Worm (Caenorhabditis elegans) whole organism, L4 larva: ENCODE data around the gene hlh-6.

Source experiments
- D1046.2 ChIP-seq: fragments of 200-800 bp; sonication (Bioruptor generic); IDR thresholded peaks from 2 replicates; pipeline ENCODE4 v1.3.6; 2022; ENCODE audit warnings: missing genetic modification characterization, missing compliant biosample characterization
- F10B5.3 ChIP-seq: sonication (generic microtip); optimal IDR thresholded peaks from 2 replicates; lab custom pipeline; 2016; ENCODE audit warnings: mild to moderate bottlenecking, missing genetic modification characterization, missing compliant biosample characterization
- T20F7.1 ChIP-seq: fragments of 200-800 bp; sonication (Bioruptor generic); optimal IDR thresholded peaks from 2 replicates; lab custom pipeline; 2018; ENCODE audit warnings: mild to moderate bottlenecking, missing genetic modification characterization, missing compliant biosample characterization
- Y105C5A.15 ChIP-seq: fragments of 200-800 bp; sonication (Bioruptor generic); IDR thresholded peaks from 2 replicates; pipeline ENCODE4 v1.3.6; 2022; ENCODE audit warnings: missing genetic modification characterization, missing compliant biosample characterization
- Y48G9A.11 ChIP-seq: fragments of 200-800 bp; sonication (Bioruptor generic); IDR thresholded peaks from 2 replicates; pipeline ENCODE4 v1.3.6; 2022; ENCODE audit warnings: missing genetic modification reagents, missing genetic modification characterization, missing compliant biosample characterization
- Y75B8A.6 ChIP-seq: fragments of 200-800 bp; sonication (Bioruptor generic); IDR thresholded peaks from 2 replicates; pipeline ENCODE4 v1.3.6; 2022; ENCODE audit warnings: missing genetic modification reagents, missing genetic modification characterization, missing compliant biosample characterization
- arid-1 ChIP-seq: fragments of 200-800 bp; sonication (Bioruptor generic); conservative IDR thresholded peaks from 2 replicates; pipeline ENCODE4 v1.3.6; 2022; ENCODE audit warnings: missing genetic modification reagents, missing genetic modification characterization, missing compliant biosample characterization
- ceh-20 ChIP-seq: fragments of 200-800 bp; sonication (Bioruptor generic); IDR thresholded peaks from 2 replicates; pipeline ENCODE4 v1.3.6; 2022; ENCODE audit warnings: missing genetic modification reagents, missing genetic modification characterization, missing compliant biosample characterization
- ceh-28 ChIP-seq: fragments of 150-350 bp; optimal IDR thresholded peaks from 2 replicates; lab custom pipeline; 2014; ENCODE audit warnings: missing biosample characterization, missing genetic modification reagents, missing genetic modification characterization
- ceh-44 ChIP-seq: fragments of 200-800 bp; sonication (Bioruptor generic); IDR thresholded peaks from 2 replicates; pipeline ENCODE4 v1.3.6; 2022; ENCODE audit warnings: missing genetic modification reagents, missing genetic modification characterization, missing compliant biosample characterization
- ceh-82 ChIP-seq: sonication (generic microtip); optimal IDR thresholded peaks from 2 replicates; lab custom pipeline; 2017; ENCODE audit warnings: missing biosample characterization, missing genetic modification characterization
- ces-1 ChIP-seq: fragments of 150-350 bp; sonication (generic microtip); optimal IDR thresholded peaks from 4 replicates; lab custom pipeline; 2014; ENCODE audit warnings: missing biosample characterization, missing genetic modification reagents, missing genetic modification characterization
- cey-2 ChIP-seq: sonication (generic microtip); optimal IDR thresholded peaks from 3 replicates; lab custom pipeline; 2017; ENCODE audit warnings: missing genetic modification characterization, mild to moderate bottlenecking, missing compliant biosample characterization, antibody characterized with exemption, borderline replicate concordance; ENCODE audit not compliant: insufficient read depth
- ctbp-1 ChIP-seq: fragments of 200-800 bp; sonication (Bioruptor generic); IDR thresholded peaks from 2 replicates; pipeline ENCODE4 v1.3.6; 2022; ENCODE audit warnings: missing genetic modification reagents, missing genetic modification characterization, missing compliant biosample characterization
- daf-12 ChIP-seq: fragments of 150-350 bp; optimal IDR thresholded peaks from 2 replicates; lab custom pipeline; 2014; ENCODE audit warnings: missing biosample characterization, missing genetic modification reagents, missing genetic modification characterization
- dmd-9 ChIP-seq: fragments of 200-800 bp; sonication (Bioruptor generic); IDR thresholded peaks from 2 replicates; pipeline ENCODE4 v1.3.6; 2022; ENCODE audit warnings: missing genetic modification reagents, missing genetic modification characterization, missing compliant biosample characterization
- dpl-1 ChIP-seq: fragments of 150-350 bp; optimal IDR thresholded peaks from 2 replicates; lab custom pipeline; 2014; ENCODE audit warnings: missing biosample characterization, missing genetic modification reagents, missing genetic modification characterization
- dve-1 ChIP-seq: sonication (generic microtip); optimal IDR thresholded peaks from 2 replicates; lab custom pipeline; 2017; ENCODE audit warnings: antibody characterized with exemption, mild to moderate bottlenecking, missing genetic modification characterization, missing compliant biosample characterization; ENCODE audit not compliant: insufficient read depth
- egl-27 ChIP-seq: sonication (generic microtip); optimal IDR thresholded peaks from 3 replicates; lab custom pipeline; 2017; ENCODE audit warnings: missing biosample characterization, missing genetic modification reagents, missing genetic modification characterization
- fkh-10 ChIP-seq: fragments of 150-350 bp; optimal IDR thresholded peaks from 2 replicates; lab custom pipeline; 2014; ENCODE audit warnings: missing biosample characterization, missing genetic modification reagents, missing genetic modification characterization
- gei-8 ChIP-seq: fragments of 200-800 bp; sonication (Bioruptor generic); optimal IDR thresholded peaks from 2 replicates; lab custom pipeline; 2018; ENCODE audit warnings: mild to moderate bottlenecking, missing genetic modification characterization, missing compliant biosample characterization
- hif-1 ChIP-seq, 2 experiments: sonication (generic microtip); optimal IDR thresholded peaks; 2 replicates each; lab custom pipeline; 2016 to 2017; ENCODE audit warnings: missing compliant biosample characterization in 2 of 2, missing genetic modification characterization in 2 of 2, missing genetic modification reagents in 2 of 2, missing genotype in 2 of 2, mild to moderate bottlenecking in 1 of 2
- hlh-11 ChIP-seq: fragments of 200-800 bp; sonication (Bioruptor generic); optimal IDR thresholded peaks from 2 replicates; lab custom pipeline; 2018; ENCODE audit warnings: mild to moderate bottlenecking, missing genetic modification characterization, missing compliant biosample characterization
- hmg-1.1 ChIP-seq: fragments of 200-800 bp; sonication (Bioruptor generic); IDR thresholded peaks from 2 replicates; pipeline ENCODE4 v1.3.6; 2022; ENCODE audit warnings: missing genetic modification reagents, missing genetic modification characterization, missing compliant biosample characterization
- jun-1 ChIP-seq: fragments of 150-350 bp; optimal IDR thresholded peaks from 2 replicates; lab custom pipeline; 2014; ENCODE audit warnings: missing biosample characterization, missing genetic modification reagents, missing genetic modification characterization
- lin-1 ChIP-seq: fragments of 200-800 bp; sonication (Bioruptor generic); IDR thresholded peaks from 2 replicates; pipeline ENCODE4 v1.3.6; 2022; ENCODE audit warnings: missing genetic modification reagents, missing genetic modification characterization, missing compliant biosample characterization
- lin-13 ChIP-seq: fragments of 150-350 bp; optimal IDR thresholded peaks from 2 replicates; lab custom pipeline; 2014; ENCODE audit warnings: missing biosample characterization, missing genetic modification reagents, missing genetic modification characterization
- lin-15B ChIP-seq: fragments of 150-350 bp; sonication (generic microtip); optimal IDR thresholded peaks from 3 replicates; lab custom pipeline; 2014; ENCODE audit warnings: missing biosample characterization, missing genetic modification characterization
- lin-29 ChIP-seq: fragments of 200-800 bp; sonication (Bioruptor generic); IDR thresholded peaks from 2 replicates; pipeline ENCODE4 v1.3.6; 2022; ENCODE audit warnings: missing genetic modification reagents, missing genetic modification characterization, missing compliant biosample characterization
- lin-38 ChIP-seq: fragments of 200-800 bp; sonication (Bioruptor generic); IDR thresholded peaks from 2 replicates; pipeline ENCODE4 v1.3.6; 2022; ENCODE audit warnings: missing genetic modification reagents, missing genetic modification characterization, missing compliant biosample characterization
- lsy-2 ChIP-seq, 2 experiments: fragments of 150-350 bp in 1 of 2; sonication (generic microtip) in 1 of 2; optimal IDR thresholded peaks; 2 replicates each; lab custom pipeline; 2014 to 2017; ENCODE audit warnings: missing biosample characterization in 2 of 2, missing genetic modification characterization in 2 of 2
- mdl-1 ChIP-seq, 2 experiments: fragments of 150-350 bp in 1 of 2; sonication (generic microtip) in 1 of 2; optimal IDR thresholded peaks; 2 replicates each; lab custom pipeline; 2014 to 2017; ENCODE audit warnings: missing biosample characterization in 2 of 2, missing genetic modification characterization in 2 of 2
- mdt-29 ChIP-seq: fragments of 200-800 bp; sonication (Bioruptor generic); IDR thresholded peaks from 2 replicates; pipeline ENCODE4 v1.3.6; 2022; ENCODE audit warnings: missing genetic modification reagents, missing genetic modification characterization, missing compliant biosample characterization
- mes-2 ChIP-seq: sonication (generic microtip); optimal IDR thresholded peaks from 2 replicates; lab custom pipeline; 2016; ENCODE audit warnings: missing genotype, mild to moderate bottlenecking, missing genetic modification characterization, missing compliant biosample characterization; ENCODE audit not compliant: poor library complexity, severe bottlenecking
- mxl-3 ChIP-seq: fragments of 200-800 bp; sonication (Bioruptor generic); optimal IDR thresholded peaks from 2 replicates; lab custom pipeline; 2018; ENCODE audit warnings: mild to moderate bottlenecking, missing genetic modification characterization, missing compliant biosample characterization
- nhr-102 ChIP-seq: sonication (generic microtip); optimal IDR thresholded peaks from 2 replicates; lab custom pipeline; 2016; ENCODE audit warnings: mild to moderate bottlenecking, missing genetic modification characterization, moderate library complexity, missing compliant biosample characterization
- nhr-25 ChIP-seq: sonication (generic microtip); optimal IDR thresholded peaks from 2 replicates; lab custom pipeline; 2017; ENCODE audit warnings: missing genetic modification characterization, mild to moderate bottlenecking, missing compliant biosample characterization, antibody characterized with exemption, moderate library complexity, borderline replicate concordance; ENCODE audit not compliant: insufficient read depth
- nhr-28 ChIP-seq: fragments of 150-350 bp; optimal IDR thresholded peaks from 2 replicates; lab custom pipeline; 2014; ENCODE audit warnings: missing biosample characterization, missing genetic modification characterization
- nhr-6 ChIP-seq: fragments of 150-350 bp; optimal IDR thresholded peaks from 2 replicates; lab custom pipeline; 2014; ENCODE audit warnings: missing biosample characterization, missing genetic modification characterization
- nhr-77 ChIP-seq: fragments of 150-350 bp; optimal IDR thresholded peaks from 2 replicates; lab custom pipeline; 2014; ENCODE audit warnings: missing biosample characterization, missing genetic modification characterization
- pha-4 ChIP-seq, 2 experiments: fragments of 150-350 bp in 1 of 2; fragments of 200-800 bp in 1 of 2; sonication (Bioruptor generic) in 1 of 2; IDR thresholded peaks in 1 of 2; optimal IDR thresholded peaks in 1 of 2; 2 replicates each; pipeline versions ENCODE4 v1.3.6 to Lab custom; 2014 to 2022; ENCODE audit warnings: missing genetic modification characterization in 2 of 2, missing genetic modification reagents in 2 of 2, missing biosample characterization in 1 of 2, missing compliant biosample characterization in 1 of 2
- pqm-1 ChIP-seq: sonication (generic microtip); optimal IDR thresholded peaks from 2 replicates; lab custom pipeline; 2017; ENCODE audit warnings: missing biosample characterization, missing genetic modification characterization
- rbr-2 ChIP-seq: sonication (generic microtip); optimal IDR thresholded peaks from 2 replicates; lab custom pipeline; 2016; ENCODE audit warnings: missing genotype, missing genetic modification characterization, missing compliant biosample characterization
- saeg-2 ChIP-seq: fragments of 200-800 bp; sonication (Bioruptor generic); IDR thresholded peaks from 2 replicates; pipeline ENCODE4 v1.3.6; 2022; ENCODE audit warnings: missing genetic modification reagents, missing genetic modification characterization, missing compliant biosample characterization
- spr-3 ChIP-seq: fragments of 200-800 bp; sonication (Bioruptor generic); optimal IDR thresholded peaks from 2 replicates; lab custom pipeline; 2018; ENCODE audit warnings: mild to moderate bottlenecking, missing genetic modification characterization, missing compliant biosample characterization
- unc-130 ChIP-seq: sonication (generic microtip); optimal IDR thresholded peaks from 2 replicates; lab custom pipeline; 2016; ENCODE audit warnings: missing genetic modification reagents, missing genetic modification characterization, missing compliant biosample characterization
- ztf-11 ChIP-seq: fragments of 150-350 bp; optimal IDR thresholded peaks from 2 replicates; lab custom pipeline; 2014; ENCODE audit warnings: missing biosample characterization, missing genetic modification characterization
- ztf-7 ChIP-seq: fragments of 150-350 bp; optimal IDR thresholded peaks from 2 replicates; lab custom pipeline; 2014; ENCODE audit warnings: missing biosample characterization, missing genetic modification characterization

Gene hlh-6

DNA sequence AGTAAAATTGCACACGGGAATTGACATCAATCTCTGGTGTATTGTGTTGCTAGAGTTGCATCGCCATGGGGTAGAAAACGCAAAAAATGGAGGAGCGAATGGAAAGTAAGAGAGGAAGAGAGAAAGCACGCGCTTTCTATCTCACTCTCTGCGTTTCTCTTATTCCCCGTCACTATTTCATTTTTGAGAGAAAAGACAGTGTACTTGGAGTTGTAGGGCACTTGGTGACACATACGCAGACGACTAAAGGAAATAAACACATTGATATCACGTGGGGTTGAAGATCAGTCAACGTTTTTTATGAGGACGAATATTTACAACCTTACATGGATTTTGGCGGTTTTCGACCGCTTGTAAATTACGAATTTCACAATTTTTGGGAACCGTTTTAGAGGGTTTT lies 11.2 kb downstream of the hlh-6 start (continued):
- TF ChIP-seq daf-12 (tag; lab: Kevin White, UChicago) (no peak), hif-1 (tag; optimal IDR thresholded peaks at IDR 0.05; lab: Kevin White, UChicago) (peak; percentile 75 to 96), ces-1 (GFP tag; lab: Kevin White, UChicago) (no peak), ztf-11 (tag; lab: Kevin White, UChicago) (no peak), jun-1 (tag; lab: Kevin White, UChicago) (peak; percentile 78), mxl-3 (GFP tag; lab: Kevin White, UChicago) (peak; percentile 99), cey-2 (tag; lab: Kevin White, UChicago) (peak; percentile 79), ceh-28 (tag; lab: Kevin White, UChicago) (no peak), lin-15B (no peak), arid-1 (peak; percentile 69; the same call in 1 of the 2 replicates), lin-13 (GFP tag; lab: Kevin White, UChicago) (peak; percentile 78), gei-8 (peak; percentile 91), mdl-1 (tag; optimal IDR thresholded peaks at IDR 0.05; lab: Kevin White, UChicago) (peak; percentile 99 to 100), hlh-11 (tag; lab: Kevin White, UChicago) (peak; percentile 99), lin-29 (GFP tag; lab: Robert Waterston, UW) (peak; percentile 64; the same call in 1 of the 2 replicates), nhr-102 (tag; lab: Kevin White, UChicago) (peak; percentile 89), ceh-44 (no peak), egl-27 (no peak), saeg-2 (GFP tag; lab: Robert Waterston, UW) (peak; percentile 74; the same call in 1 of the 2 replicates), pqm-1 (tag; lab: Kevin White, UChicago) (peak; percentile 60), nhr-77 (tag; lab: Kevin White, UChicago) (peak; percentile 94), nhr-6 (tag; lab: Kevin White, UChicago) (peak; percentile 98), lsy-2 (tag; optimal IDR thresholded peaks at IDR 0.05; lab: Kevin White, UChicago) (peak; percentile 74 to 93), T20F7.1 (peak; percentile 85), D1046.2 (GFP tag; lab: Robert Waterston, UW) (no peak), lin-38 (GFP tag; lab: Robert Waterston, UW) (no peak; the same call in 1 of the 2 replicates), Y105C5A.15 (no peak), nhr-25 (tag; lab: Kevin White, UChicago) (peak; percentile 62), F10B5.3 (tag; lab: Kevin White, UChicago) (no peak), ztf-7 (tag; lab: Kevin White, UChicago) (peak; percentile 43), rbr-2 (peak; percentile 79), ceh-82 (no peak), ctbp-1 (GFP tag; lab: Robert Waterston, UW) (peak; percentile 61; the same call in 1 of the 2 replicates), spr-3 (GFP tag; lab: Kevin White, UChicago) (no peak), mes-2 (tag; lab: Kevin White, UChicago) (peak; percentile 78), mdt-29 (GFP tag; lab: Robert Waterston, UW) (peak; percentile 61; the same call in 1 of the 2 replicates), lin-1 (GFP tag; lab: Robert Waterston, UW) (peak; percentile 53; the same call in 1 of the 2 replicates), dmd-9 (GFP tag; lab: Robert Waterston, UW) (no peak), pha-4 (GFP tag; IDR thresholded peaks at IDR 0.05; lab: Robert Waterston, UW) (peak; percentile 82), pha-4 (tag; optimal IDR thresholded peaks at IDR 0.05; lab: Kevin White, UChicago) (peak; percentile 87), ceh-20 (GFP tag; lab: Robert Waterston, UW) (peak; percentile 85), Y48G9A.11 (GFP tag; lab: Robert Waterston, UW) (no peak), dve-1 (tag; lab: Kevin White, UChicago) (peak; percentile 99), fkh-10 (peak; percentile 30), unc-130 (GFP tag; lab: Kevin White, UChicago) (no peak), Y75B8A.6 (GFP tag; lab: Robert Waterston, UW) (0 out of 2 replicates have a peak, but pooled peaks have one; percentile 16), hmg-1.1 (GFP tag; lab: Robert Waterston, UW) (peak; percentile 88), nhr-28 (peak; percentile 99), dpl-1 (GFP tag; lab: Kevin White, UChicago) (peak; percentile 70)
